Worm (Caenorhabditis elegans): ENCODE results near the gene srh-166.

DNA sequence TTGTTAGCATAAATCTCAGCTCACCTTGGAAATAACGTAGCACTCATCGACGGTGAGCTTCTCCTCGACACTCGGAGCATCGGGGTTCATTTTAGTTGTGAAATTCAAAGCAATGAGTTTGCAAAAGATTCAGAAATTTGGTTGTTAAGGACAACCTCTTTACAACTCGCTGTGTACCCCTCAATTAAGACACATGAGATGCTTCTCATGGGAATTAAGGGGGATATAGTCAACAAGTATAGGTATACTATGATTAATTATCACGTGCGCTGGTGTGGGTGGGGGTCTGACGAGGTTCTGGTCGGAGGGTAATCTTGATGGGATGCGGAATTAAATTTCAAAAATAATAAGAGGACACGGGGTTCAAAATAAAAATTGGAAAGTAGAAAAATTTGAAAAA, 25.3 kb downstream of the srh-166 start, which contains the start of gene dct-14:
- TF ChIP-seq R02D3.7 (tag; optimal IDR thresholded peaks at IDR 0.05) (no peak), lsy-12 (tag; optimal IDR thresholded peaks at IDR 0.05) (no peak), nhr-77 (tag; optimal IDR thresholded peaks at IDR 0.05) (no peak), aly-2 (tag; optimal IDR thresholded peaks at IDR 0.05) (no peak), nfya-1 (tag; optimal IDR thresholded peaks at IDR 0.05; ENCODE audit: insufficient read depth) (no peak), skn-1 (tag; optimal IDR thresholded peaks at IDR 0.05) (no peak), nhr-237 (tag; optimal IDR thresholded peaks at IDR 0.05) (no peak), nhr-12 (tag; optimal IDR thresholded peaks at IDR 0.05) (no peak), elt-3 (tag; optimal IDR thresholded peaks at IDR 0.05) (no peak), nhr-11 (tag; optimal IDR thresholded peaks at IDR 0.05) (no peak)

Measured in whole organism, L3 larva.